Fruit fly (Drosophila melanogaster): ENCODE results near the gene CG7402.

The CG7402 gene

dm6 chr3L:17912972-17913763 lies 25.7 kb downstream of the CG7402 start:
- TF ChIP-seq br (GFP tag; optimal IDR thresholded peaks at IDR 0.05) (peak; percentile 61), brk (GFP tag; optimal IDR thresholded peaks at IDR 0.05) (no peak), Jra (GFP tag; optimal IDR thresholded peaks at IDR 0.05) (peak; percentile 3), rgr (GFP tag; optimal IDR thresholded peaks at IDR 0.05) (peak; percentile 5), sage (GFP tag; optimal IDR thresholded peaks at IDR 0.05) (no peak), h (GFP tag; optimal IDR thresholded peaks at IDR 0.05) (peak; percentile 84), Sp1 (GFP tag; optimal IDR thresholded peaks at IDR 0.05) (peak; percentile 20), psq (GFP tag; optimal IDR thresholded peaks at IDR 0.05) (no peak), dl (GFP tag; optimal IDR thresholded peaks at IDR 0.05; ENCODE audit: insufficient read depth in 1 of 2, partially characterized antibody in 2 of 2) (peak; percentile 75 to 91), Rel (GFP tag; optimal IDR thresholded peaks at IDR 0.05) (no peak), Rel (tag; optimal IDR thresholded peaks at IDR 0.05) (peak; percentile 99)

- no peak for TF ChIP-seq dsf (GFP tag; optimal IDR thresholded peaks at IDR 0.05; ENCODE audit: borderline replicate concordance)
- no peak for TF ChIP-seq Hr78 (GFP tag; optimal IDR thresholded peaks at IDR 0.05)
- TF ChIP-seq HLH106 (tag; optimal IDR thresholded peaks at IDR 0.05), result no peak
- TF ChIP-seq CrebA (GFP tag; optimal IDR thresholded peaks at IDR 0.05; ENCODE audit: borderline replicate concordance), result peak; percentile 74
- TF ChIP-seq h (GFP tag; optimal IDR thresholded peaks at IDR 0.05), result peak; percentile 1
- peak; percentile 64 for TF ChIP-seq Dif (GFP tag; optimal IDR thresholded peaks at IDR 0.05; ENCODE audit: partially characterized antibody)
Measured at dm6 chr3L:17913966-17914540, 26.5 kb downstream of the CG7402 start.

- TF ChIP-seq sv (GFP tag; optimal IDR thresholded peaks at IDR 0.05), result no peak
- TF ChIP-seq Dif (GFP tag; optimal IDR thresholded peaks at IDR 0.05; ENCODE audit: partially characterized antibody), result no peak
- TF ChIP-seq h (GFP tag; optimal IDR thresholded peaks at IDR 0.05), result peak; percentile 8
- no peak for TF ChIP-seq lola (GFP tag; optimal IDR thresholded peaks at IDR 0.05)
Measured at dm6 chr3L:17915792-17916540, 28.5 kb downstream of the CG7402 start.

- TF ChIP-seq Hnf4 (GFP tag; optimal IDR thresholded peaks at IDR 0.05) (peak; percentile 53), lola (GFP tag; optimal IDR thresholded peaks at IDR 0.05) (no peak), ey (GFP tag; optimal IDR thresholded peaks at IDR 0.05) (no peak), OdsH (GFP tag; optimal IDR thresholded peaks at IDR 0.05) (peak; percentile 14), sage (GFP tag; optimal IDR thresholded peaks at IDR 0.05) (no peak), Rel (GFP tag; optimal IDR thresholded peaks at IDR 0.05) (no peak), Rel (tag; optimal IDR thresholded peaks at IDR 0.05) (peak; percentile 47), tai (GFP tag; optimal IDR thresholded peaks at IDR 0.05) (peak; percentile 67), Myc (optimal IDR thresholded peaks at IDR 0.05) (no peak), h (GFP tag; optimal IDR thresholded peaks at IDR 0.05) (no peak), br (GFP tag; optimal IDR thresholded peaks at IDR 0.05) (peak; percentile 24), foxo (GFP tag; optimal IDR thresholded peaks at IDR 0.05) (no peak), CrebA (GFP tag; optimal IDR thresholded peaks at IDR 0.05; ENCODE audit: borderline replicate concordance) (no peak), Jra (GFP tag; optimal IDR thresholded peaks at IDR 0.05) (no peak), CG9705 (GFP tag; optimal IDR thresholded peaks at IDR 0.05) (no peak), fru (GFP tag; optimal IDR thresholded peaks at IDR 0.05) (peak; percentile 28)
Measured at dm6 chr3L:17917687-17918434, 30.4 kb downstream of the CG7402 start.

- TF ChIP-seq Dif (GFP tag; optimal IDR thresholded peaks at IDR 0.05; ENCODE audit: partially characterized antibody), result no peak
- TF ChIP-seq sage (GFP tag; optimal IDR thresholded peaks at IDR 0.05), result no peak
- TF ChIP-seq OdsH (GFP tag; optimal IDR thresholded peaks at IDR 0.05), result no peak
- no peak for TF ChIP-seq Hnf4 (GFP tag; optimal IDR thresholded peaks at IDR 0.05)
- peak; percentile 7 for TF ChIP-seq CrebA (GFP tag; optimal IDR thresholded peaks at IDR 0.05; ENCODE audit: borderline replicate concordance)
- TF ChIP-seq h (GFP tag; optimal IDR thresholded peaks at IDR 0.05), result peak; percentile 9
- no peak for TF ChIP-seq usp (GFP tag; optimal IDR thresholded peaks at IDR 0.05)
- TF ChIP-seq dsf (GFP tag; optimal IDR thresholded peaks at IDR 0.05; ENCODE audit: borderline replicate concordance), result no peak
- TF ChIP-seq dmrt93B (GFP tag; optimal IDR thresholded peaks at IDR 0.05), result no peak
- no peak for TF ChIP-seq lola (GFP tag; optimal IDR thresholded peaks at IDR 0.05)
- no peak for TF ChIP-seq Hr78 (GFP tag; optimal IDR thresholded peaks at IDR 0.05)
- TF ChIP-seq rgr (GFP tag; optimal IDR thresholded peaks at IDR 0.05), result no peak
- TF ChIP-seq tai (GFP tag; optimal IDR thresholded peaks at IDR 0.05), result peak; percentile 35
- no peak for TF ChIP-seq Rel (GFP tag; optimal IDR thresholded peaks at IDR 0.05)
- peak; percentile 17 for TF ChIP-seq Rel (tag; optimal IDR thresholded peaks at IDR 0.05)
- no peak for TF ChIP-seq dl (GFP tag; optimal IDR thresholded peaks at IDR 0.05; ENCODE audit: insufficient read depth in 1 of 2, partially characterized antibody in 2 of 2)
- TF ChIP-seq foxo (GFP tag; optimal IDR thresholded peaks at IDR 0.05), result no peak
Measured at dm6 chr3L:17921462-17921861, 34.0 kb downstream of the CG7402 start.
